Fruit fly (Drosophila melanogaster): ENCODE data around the gene CG5674.

Gene CG5674

DNA sequence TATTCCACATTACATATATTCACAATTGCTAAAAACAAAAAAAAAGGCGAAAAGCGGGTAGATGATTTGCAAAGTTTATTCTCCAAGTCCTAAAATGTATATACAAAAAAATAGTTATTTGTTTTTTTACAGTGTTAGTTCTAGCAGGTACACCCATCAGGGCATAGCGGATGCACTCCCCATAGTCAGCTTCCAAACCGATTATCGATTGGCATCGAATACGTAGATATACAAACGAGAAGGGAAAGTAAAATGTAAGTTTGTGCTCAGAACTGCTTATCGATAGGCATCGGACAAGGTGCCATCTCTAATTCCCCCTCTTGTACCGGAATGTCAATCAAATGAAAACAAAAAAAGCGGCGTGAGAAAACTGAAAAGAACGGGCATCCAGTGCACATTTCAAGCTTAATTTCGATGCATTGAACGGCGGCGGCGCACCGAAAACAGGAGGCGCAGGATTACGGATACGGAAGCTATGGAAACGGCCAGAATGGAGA is at the start of gene CG5674:
CG5674 (plus strand) TSS at position 309 of the 497 bp plus-strand sequence.
- TF ChIP-seq cnc (optimal IDR thresholded peaks at IDR 0.05) (no peak), cic (GFP tag; optimal IDR thresholded peaks at IDR 0.05) (no peak), CG14711 (tag; optimal IDR thresholded peaks at IDR 0.05) (no peak), CG5204 (GFP tag; optimal IDR thresholded peaks at IDR 0.05) (no peak), Mnt (GFP tag; optimal IDR thresholded peaks at IDR 0.05) (no peak), Crg-1 (GFP tag; optimal IDR thresholded peaks at IDR 0.05) (no peak), CG12768 (GFP tag; optimal IDR thresholded peaks at IDR 0.05) (no peak), Clk (GFP tag; optimal IDR thresholded peaks at IDR 0.05) (no peak), toe (GFP tag; optimal IDR thresholded peaks at IDR 0.05) (peak; percentile 3), pad (GFP tag; optimal IDR thresholded peaks at IDR 0.05) (peak; percentile 98), bab1 (GFP tag; optimal IDR thresholded peaks at IDR 0.05) (peak; percentile 12), tj (GFP tag; optimal IDR thresholded peaks at IDR 0.05) (no peak), CG1620 (GFP tag; optimal IDR thresholded peaks at IDR 0.05) (peak; percentile 11), CG7101 (tag; optimal IDR thresholded peaks at IDR 0.05) (no peak), Hr96 (GFP tag; optimal IDR thresholded peaks at IDR 0.05) (no peak), ovo (GFP tag; optimal IDR thresholded peaks at IDR 0.05) (no peak), CG7045 (GFP tag; optimal IDR thresholded peaks at IDR 0.05) (no peak), CG11617 (GFP tag; optimal IDR thresholded peaks at IDR 0.05) (no peak), CG33017 (tag; optimal IDR thresholded peaks at IDR 0.05) (peak; percentile 18)

DNA sequence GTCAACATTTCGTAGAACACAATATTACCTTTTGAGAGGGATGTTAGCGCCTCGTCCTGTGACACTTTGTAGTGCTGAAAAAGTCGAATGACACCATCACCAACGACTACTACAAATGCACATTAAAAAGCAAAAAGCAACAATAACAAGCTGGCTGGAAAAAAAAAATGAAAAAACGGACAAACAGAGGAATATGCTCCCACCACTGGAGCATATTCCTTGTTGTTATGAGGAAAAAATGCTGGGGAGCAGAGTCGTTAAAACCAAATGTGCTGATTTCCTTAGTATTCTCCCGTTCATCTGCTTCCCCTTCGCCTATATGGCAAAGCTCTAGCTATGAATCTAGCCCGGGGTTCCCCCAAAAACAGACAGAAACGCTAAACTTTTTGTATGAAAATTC is 48.3 kb upstream of the CG5674 start, which contains the start of gene CG43271:
CG43271 (minus strand) TSS at position 101 of the 400 bp plus-strand sequence.
- TF ChIP-seq CG14711 (tag; optimal IDR thresholded peaks at IDR 0.05), result no peak

DNA sequence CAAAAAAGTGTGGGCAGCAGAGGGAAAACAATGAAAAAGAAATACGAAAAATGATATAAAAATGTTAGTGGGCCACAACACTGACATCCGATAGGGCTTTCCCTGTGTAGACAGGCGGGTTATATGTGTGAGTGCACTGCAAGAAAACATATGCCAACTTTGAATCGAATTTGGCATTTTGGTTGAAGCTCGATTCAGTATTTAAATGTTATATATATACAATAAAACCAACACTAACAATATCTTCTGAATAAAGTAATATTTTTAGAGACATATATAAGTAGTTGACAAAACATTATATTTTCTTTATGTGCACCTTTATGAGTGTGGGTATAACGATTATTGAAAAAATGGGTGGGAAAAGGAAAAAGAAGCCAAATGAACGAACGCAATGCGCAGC is 41.7 kb upstream of the CG5674 start:
- TF ChIP-seq toe (GFP tag; optimal IDR thresholded peaks at IDR 0.05), result no peak
- no peak for TF ChIP-seq CG12768 (GFP tag; optimal IDR thresholded peaks at IDR 0.05)
- no peak for TF ChIP-seq CG1620 (GFP tag; optimal IDR thresholded peaks at IDR 0.05)
- no peak for TF ChIP-seq CG11617 (GFP tag; optimal IDR thresholded peaks at IDR 0.05)
- TF ChIP-seq CG7045 (GFP tag; optimal IDR thresholded peaks at IDR 0.05), result no peak
- no peak for TF ChIP-seq pad (GFP tag; optimal IDR thresholded peaks at IDR 0.05)
- no peak for TF ChIP-seq tj (GFP tag; optimal IDR thresholded peaks at IDR 0.05)
- no peak for TF ChIP-seq Hr96 (GFP tag; optimal IDR thresholded peaks at IDR 0.05)
- TF ChIP-seq Clk (GFP tag; optimal IDR thresholded peaks at IDR 0.05), result no peak
- TF ChIP-seq CG14711 (tag; optimal IDR thresholded peaks at IDR 0.05), result no peak
- no peak for TF ChIP-seq CG7101 (tag; optimal IDR thresholded peaks at IDR 0.05)

DNA sequence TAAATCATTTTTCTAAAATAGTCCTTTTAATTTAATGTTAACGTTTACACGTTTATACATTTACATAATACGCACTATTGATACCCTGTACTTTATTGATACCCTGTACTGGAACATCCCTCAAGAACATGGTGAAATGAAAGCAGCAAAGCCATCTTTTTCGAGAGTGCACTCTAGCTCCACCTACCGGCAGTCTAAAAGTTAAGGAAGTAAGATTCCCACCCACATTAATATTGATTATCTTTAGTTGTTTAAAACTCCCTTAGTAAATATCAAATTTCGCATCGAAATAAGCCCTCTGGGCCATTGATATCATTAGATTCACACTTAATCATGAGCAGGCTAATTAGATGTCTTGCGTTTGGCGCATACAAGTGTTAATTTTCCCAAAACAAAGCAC is 4.9 kb upstream of the CG5674 start:
- TF ChIP-seq CG14711 (tag; optimal IDR thresholded peaks at IDR 0.05) (no peak), CG5204 (GFP tag; optimal IDR thresholded peaks at IDR 0.05) (no peak), bab1 (GFP tag; optimal IDR thresholded peaks at IDR 0.05) (no peak), Hr96 (GFP tag; optimal IDR thresholded peaks at IDR 0.05) (no peak)

DNA sequence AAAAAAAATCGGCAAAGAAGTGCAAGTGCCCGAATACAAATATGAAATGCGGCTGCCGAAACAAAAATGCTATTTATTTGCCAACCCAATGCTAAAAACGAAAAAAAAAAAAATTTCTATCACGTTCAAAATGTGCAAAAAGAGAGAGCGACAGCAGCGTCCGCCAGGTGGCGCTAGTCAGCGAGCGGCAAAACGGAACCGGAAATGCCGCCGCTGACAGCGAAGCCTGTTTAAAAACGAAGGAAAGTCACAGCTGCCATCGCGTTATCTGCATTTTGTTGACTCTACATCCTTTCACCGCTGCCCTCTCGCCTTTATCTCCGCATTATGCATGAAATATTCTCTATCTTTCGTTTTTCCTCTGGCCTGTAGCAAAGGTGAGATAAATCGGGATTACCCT is 3.0 kb upstream of the CG5674 start:
- TF ChIP-seq cic (GFP tag; optimal IDR thresholded peaks at IDR 0.05) (no peak), CG5204 (GFP tag; optimal IDR thresholded peaks at IDR 0.05) (no peak)

DNA sequence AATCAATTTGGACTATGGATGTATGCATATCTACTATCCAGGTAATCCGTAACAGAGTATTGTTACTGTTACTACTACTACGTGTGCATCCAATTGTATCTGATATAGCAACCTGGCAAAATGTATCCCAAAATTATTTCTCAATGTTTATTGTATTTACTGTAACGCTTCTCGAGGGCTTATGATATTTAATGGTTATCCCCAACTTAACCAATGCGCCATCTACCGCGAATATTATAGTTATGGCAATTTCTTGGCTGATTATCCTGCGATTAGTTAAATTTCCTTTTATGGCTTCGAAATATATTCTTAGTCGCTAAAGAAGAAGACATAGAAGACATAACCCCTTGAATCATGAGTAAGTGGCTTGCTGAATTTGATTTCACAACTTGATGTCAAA is 531 bp downstream of the CG5674 start:
- TF ChIP-seq ovo (GFP tag; optimal IDR thresholded peaks at IDR 0.05), result no peak
- TF ChIP-seq bab1 (GFP tag; optimal IDR thresholded peaks at IDR 0.05), result no peak
- TF ChIP-seq CG1620 (GFP tag; optimal IDR thresholded peaks at IDR 0.05), result no peak
- TF ChIP-seq kay (GFP tag; ENCODE audit: borderline replicate concordance), result no peak
- no peak for TF ChIP-seq CG12768 (GFP tag; optimal IDR thresholded peaks at IDR 0.05)
- no peak for TF ChIP-seq CG11617 (GFP tag; optimal IDR thresholded peaks at IDR 0.05)
- no peak for TF ChIP-seq pad (GFP tag; optimal IDR thresholded peaks at IDR 0.05)
- TF ChIP-seq Crg-1 (GFP tag; optimal IDR thresholded peaks at IDR 0.05), result no peak
- TF ChIP-seq tj (GFP tag; optimal IDR thresholded peaks at IDR 0.05), result no peak
- no peak for TF ChIP-seq CG7101 (tag; optimal IDR thresholded peaks at IDR 0.05)
- no peak for TF ChIP-seq Mnt (GFP tag; optimal IDR thresholded peaks at IDR 0.05)
- TF ChIP-seq cnc (optimal IDR thresholded peaks at IDR 0.05), result no peak
- no peak for TF ChIP-seq CG5204 (GFP tag; optimal IDR thresholded peaks at IDR 0.05)
- TF ChIP-seq cic (GFP tag; optimal IDR thresholded peaks at IDR 0.05), result no peak
- no peak for TF ChIP-seq Clk (GFP tag; optimal IDR thresholded peaks at IDR 0.05)

DNA sequence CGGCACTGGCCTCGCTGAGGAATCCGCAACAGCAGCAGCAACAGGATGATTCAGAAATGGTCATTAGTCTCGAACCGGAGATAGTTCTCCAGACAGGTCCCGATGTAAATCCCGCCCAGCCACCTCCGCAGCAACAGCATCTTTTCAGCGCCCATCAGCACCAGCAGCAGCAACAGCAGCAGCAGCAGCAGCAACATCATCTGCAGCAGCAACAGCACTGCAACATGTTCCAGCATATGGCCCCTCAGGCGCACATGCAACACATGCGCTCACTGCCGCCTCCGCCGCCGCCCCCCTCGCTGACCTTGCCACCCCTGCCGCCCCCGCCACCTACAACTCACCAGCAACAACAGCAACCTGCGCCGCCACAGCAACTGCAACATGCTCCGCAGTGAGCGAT is 9.8 kb downstream of the CG5674 start:
- TF ChIP-seq Hr96 (GFP tag; optimal IDR thresholded peaks at IDR 0.05) (no peak), Crg-1 (GFP tag; optimal IDR thresholded peaks at IDR 0.05) (no peak), toe (GFP tag; optimal IDR thresholded peaks at IDR 0.05) (no peak), CG7101 (tag; optimal IDR thresholded peaks at IDR 0.05) (no peak), CG33017 (tag; optimal IDR thresholded peaks at IDR 0.05) (no peak), CG1620 (GFP tag; optimal IDR thresholded peaks at IDR 0.05) (no peak), cnc (optimal IDR thresholded peaks at IDR 0.05) (no peak), cic (GFP tag; optimal IDR thresholded peaks at IDR 0.05) (no peak), CG5204 (GFP tag; optimal IDR thresholded peaks at IDR 0.05) (no peak), kay (GFP tag; ENCODE audit: borderline replicate concordance) (no peak), Clk (GFP tag; optimal IDR thresholded peaks at IDR 0.05) (no peak), CG12768 (GFP tag; optimal IDR thresholded peaks at IDR 0.05) (no peak), bab1 (GFP tag; optimal IDR thresholded peaks at IDR 0.05) (no peak), pad (GFP tag; optimal IDR thresholded peaks at IDR 0.05) (no peak), CG7045 (GFP tag; optimal IDR thresholded peaks at IDR 0.05) (no peak), tj (GFP tag; optimal IDR thresholded peaks at IDR 0.05) (no peak), ovo (GFP tag; optimal IDR thresholded peaks at IDR 0.05) (no peak), CG14711 (tag; optimal IDR thresholded peaks at IDR 0.05) (no peak), Mnt (GFP tag; optimal IDR thresholded peaks at IDR 0.05) (no peak), CG11617 (GFP tag; optimal IDR thresholded peaks at IDR 0.05) (no peak)

Measured in whole organism, adult.